Worm (Caenorhabditis elegans) whole organism, young adult: ENCODE data around the gene F21G4.6.

Source experiments
- B0336.3 ChIP-seq: fragments of 200-800 bp; sonication (Bioruptor generic); IDR thresholded peaks from 2 replicates; pipeline ENCODE4 v1.3.6; 2022; ENCODE audit warnings: missing genetic modification characterization, missing compliant biosample characterization
- C06A6.2 ChIP-seq: fragments of 200-800 bp; sonication (Bioruptor generic); conservative IDR thresholded peaks from 2 replicates; pipeline ENCODE4 v1.3.6; 2022; ENCODE audit warnings: missing genetic modification characterization, missing compliant biosample characterization
- F55B11.4 ChIP-seq: sonication (generic microtip); optimal IDR thresholded peaks from 2 replicates; lab custom pipeline; 2016; ENCODE audit warnings: missing compliant biosample characterization, missing genetic modification characterization, borderline replicate concordance; ENCODE audit not compliant: insufficient read depth
- Y56A3A.18 ChIP-seq: fragments of 200-800 bp; sonication (Bioruptor generic); IDR thresholded peaks from 2 replicates; pipeline ENCODE4 v1.3.6; 2022; ENCODE audit warnings: missing genetic modification reagents, missing genetic modification characterization, missing compliant biosample characterization
- Y79H2A.3 ChIP-seq: fragments of 200-800 bp; sonication (Bioruptor generic); conservative IDR thresholded peaks from 2 replicates; pipeline ENCODE4 v1.3.6; 2022; ENCODE audit warnings: missing genetic modification reagents, missing genetic modification characterization, missing compliant biosample characterization
- aptf-3 ChIP-seq: fragments of 200-800 bp; sonication (Bioruptor generic); IDR thresholded peaks from 2 replicates; pipeline ENCODE4 v1.3.6; 2022; ENCODE audit warnings: missing genetic modification characterization, missing compliant biosample characterization
- attf-3 ChIP-seq: fragments of 200-800 bp; sonication (Bioruptor generic); conservative IDR thresholded peaks from 2 replicates; pipeline ENCODE4 v1.3.6; 2022; ENCODE audit warnings: missing genetic modification reagents, missing genetic modification characterization, missing compliant biosample characterization
- attf-6 ChIP-seq: fragments of 200-800 bp; sonication (Bioruptor generic); IDR thresholded peaks from 2 replicates; pipeline ENCODE4 v1.3.6; 2022; ENCODE audit warnings: missing genetic modification reagents, missing genetic modification characterization, missing compliant biosample characterization
- cebp-2 ChIP-seq: fragments of 200-800 bp; sonication (Bioruptor generic); IDR thresholded peaks from 2 replicates; pipeline ENCODE4 v1.3.6; 2022; ENCODE audit warnings: missing genetic modification characterization, missing compliant biosample characterization
- ceh-91 ChIP-seq: fragments of 200-800 bp; sonication (Bioruptor generic); IDR thresholded peaks from 2 replicates; pipeline ENCODE4 v1.3.6; 2022; ENCODE audit warnings: missing genetic modification reagents, missing genetic modification characterization, missing compliant biosample characterization
- die-1 ChIP-seq: sonication (generic microtip); optimal IDR thresholded peaks from 2 replicates; lab custom pipeline; 2016; ENCODE audit warnings: missing genotype, mild to moderate bottlenecking, missing genetic modification characterization, missing compliant biosample characterization
- ekl-4 ChIP-seq: fragments of 200-800 bp; sonication (Bioruptor generic); IDR thresholded peaks from 2 replicates; pipeline ENCODE4 v1.3.6; 2022; ENCODE audit warnings: missing genetic modification reagents, missing genetic modification characterization, missing compliant biosample characterization
- hlh-12 ChIP-seq: sonication (generic microtip); optimal IDR thresholded peaks from 2 replicates; lab custom pipeline; 2016; ENCODE audit warnings: missing genetic modification characterization, missing compliant biosample characterization
- hmg-1.2 ChIP-seq: fragments of 200-800 bp; sonication (Bioruptor generic); IDR thresholded peaks from 2 replicates; pipeline ENCODE4 v1.3.6; 2022; ENCODE audit warnings: missing genetic modification reagents, missing genetic modification characterization, missing compliant biosample characterization
- lin-26 ChIP-seq: fragments of 200-800 bp; sonication (Bioruptor generic); IDR thresholded peaks from 2 replicates; pipeline ENCODE4 v1.3.6; 2022; ENCODE audit warnings: missing genetic modification reagents, missing genetic modification characterization, missing compliant biosample characterization
- lsy-27 ChIP-seq: sonication (generic microtip); optimal IDR thresholded peaks from 2 replicates; lab custom pipeline; 2017; ENCODE audit warnings: missing genetic modification characterization, mild to moderate bottlenecking, missing compliant biosample characterization, antibody characterized with exemption, missing genotype, borderline replicate concordance; ENCODE audit not compliant: insufficient read depth
- mes-4 ChIP-seq: sonication (generic microtip); optimal IDR thresholded peaks from 2 replicates; lab custom pipeline; 2016; ENCODE audit warnings: missing genotype, missing genetic modification characterization, missing compliant biosample characterization
- nfya-1 ChIP-seq: sonication (generic microtip); optimal IDR thresholded peaks from 2 replicates; lab custom pipeline; 2017; ENCODE audit warnings: antibody characterized with exemption, missing compliant biosample characterization, missing genetic modification characterization, borderline replicate concordance; ENCODE audit not compliant: insufficient read depth
- nhr-120 ChIP-seq: fragments of 200-800 bp; sonication (Bioruptor generic); IDR thresholded peaks from 2 replicates; pipeline ENCODE4 v1.3.6; 2022; ENCODE audit warnings: missing genetic modification characterization, missing compliant biosample characterization
- nhr-27 ChIP-seq: fragments of 200-800 bp; sonication (Bioruptor generic); optimal IDR thresholded peaks from 2 replicates; lab custom pipeline; 2018; ENCODE audit warnings: mild to moderate bottlenecking, missing genetic modification characterization, moderate library complexity, missing compliant biosample characterization
- nhr-80 ChIP-seq: sonication (generic microtip); optimal IDR thresholded peaks from 2 replicates; lab custom pipeline; 2016; ENCODE audit warnings: missing genetic modification characterization, missing compliant biosample characterization
- rec-8 ChIP-seq, 2 experiments: sonication (generic microtip); optimal IDR thresholded peaks; 2 replicates each; lab custom pipeline; 2016; ENCODE audit warnings: mild to moderate bottlenecking in 2 of 2, missing genetic modification characterization in 2 of 2, missing genetic modification reagents in 2 of 2, missing genotype in 2 of 2, missing biosample characterization in 1 of 2, missing compliant biosample characterization in 1 of 2, moderate library complexity in 1 of 2
- sdz-38 ChIP-seq: sonication (generic microtip); optimal IDR thresholded peaks from 2 replicates; lab custom pipeline; 2016; ENCODE audit warnings: missing genotype, missing genetic modification characterization, missing compliant biosample characterization
- snpc-3.4 ChIP-seq: sonication (generic microtip); optimal IDR thresholded peaks from 2 replicates; lab custom pipeline; 2017; ENCODE audit warnings: missing genetic modification characterization, mild to moderate bottlenecking, missing compliant biosample characterization, antibody characterized with exemption, moderate library complexity, missing genotype, missing genetic modification reagents
- tbx-9 ChIP-seq: sonication (generic microtip); optimal IDR thresholded peaks from 2 replicates; lab custom pipeline; 2016; ENCODE audit warnings: borderline replicate concordance, missing genetic modification characterization, inconsistent platforms, missing compliant biosample characterization
- unc-62 ChIP-seq: fragments of 150-350 bp; optimal IDR thresholded peaks from 2 replicates; lab custom pipeline; 2014; ENCODE audit warnings: missing biosample characterization, missing genetic modification reagents, missing genetic modification characterization
- ztf-26 ChIP-seq: sonication (generic microtip); optimal IDR thresholded peaks from 2 replicates; lab custom pipeline; 2017; ENCODE audit warnings: missing genetic modification characterization, missing compliant biosample characterization
- ztf-6 ChIP-seq: fragments of 200-800 bp; sonication (Bioruptor generic); IDR thresholded peaks from 2 replicates; pipeline ENCODE4 v1.3.6; 2022; ENCODE audit warnings: missing genetic modification reagents, missing genetic modification characterization, missing compliant biosample characterization

The F21G4.6 gene

DNA sequence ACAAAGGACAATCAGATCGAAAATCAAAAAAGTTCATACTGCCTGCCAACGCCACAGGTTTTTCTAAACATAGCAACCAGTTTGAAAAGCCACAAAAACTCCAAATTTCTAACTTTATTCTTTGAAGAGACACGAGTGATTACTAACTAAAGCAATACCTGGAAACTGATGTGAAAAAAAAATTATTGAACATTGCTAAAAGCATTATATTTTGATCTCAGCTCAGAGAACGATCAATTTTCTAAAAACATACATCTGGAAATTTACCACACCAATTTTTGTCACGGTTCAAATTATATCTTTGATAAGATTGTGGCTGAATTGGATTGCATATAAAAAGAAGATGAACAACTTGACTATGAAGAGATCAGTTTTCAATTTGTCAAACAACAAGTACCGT, 40.2 kb upstream of the F21G4.6 start:
- TF ChIP-seq aptf-3 (GFP tag; lab: Robert Waterston, UW): no peak
- TF ChIP-seq C06A6.2 (GFP tag; lab: Robert Waterston, UW): no peak
- TF ChIP-seq nhr-27 (tag; lab: Kevin White, UChicago): no peak
- TF ChIP-seq snpc-3.4 (tag; lab: Kevin White, UChicago): no peak
- TF ChIP-seq cebp-2 (GFP tag; lab: Robert Waterston, UW): no peak
- no peak for TF ChIP-seq rec-8 (tag; optimal IDR thresholded peaks at IDR 0.05; lab: Kevin White, UChicago)
- TF ChIP-seq die-1 (tag; lab: Kevin White, UChicago): no peak
- no peak for TF ChIP-seq lin-26
- no peak for TF ChIP-seq ztf-26 (tag; lab: Kevin White, UChicago)
- no peak for TF ChIP-seq F55B11.4 (tag; lab: Kevin White, UChicago)
- no peak for TF ChIP-seq ztf-6 (GFP tag; lab: Robert Waterston, UW)
- no peak for TF ChIP-seq unc-62 (GFP tag; lab: Kevin White, UChicago)
- no peak for TF ChIP-seq Y56A3A.18 (GFP tag; lab: Robert Waterston, UW)
- no peak for TF ChIP-seq tbx-9

DNA sequence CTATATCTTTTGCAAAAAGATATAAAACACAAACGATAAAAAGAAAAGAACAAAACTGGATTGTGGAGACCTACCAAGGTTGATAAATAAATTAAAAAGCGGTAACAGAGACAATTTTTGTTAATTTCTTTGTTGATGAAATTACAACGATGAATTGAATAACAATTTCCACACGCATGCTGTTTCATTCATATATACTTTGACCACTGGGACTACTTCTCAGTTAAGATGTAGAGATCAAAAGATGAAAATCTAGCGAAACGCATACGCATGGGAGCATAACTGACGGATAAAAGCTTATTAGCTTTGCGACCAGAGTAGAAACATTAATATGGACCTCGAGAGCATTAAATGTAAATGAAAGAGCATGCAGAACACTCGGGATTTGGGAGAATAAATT, 38.8 kb upstream of the F21G4.6 start:
- TF ChIP-seq nfya-1 (tag; lab: Kevin White, UChicago): no peak
- no peak for TF ChIP-seq B0336.3 (GFP tag; lab: Robert Waterston, UW)
- TF ChIP-seq, all 124 proteins: peak for 0

DNA sequence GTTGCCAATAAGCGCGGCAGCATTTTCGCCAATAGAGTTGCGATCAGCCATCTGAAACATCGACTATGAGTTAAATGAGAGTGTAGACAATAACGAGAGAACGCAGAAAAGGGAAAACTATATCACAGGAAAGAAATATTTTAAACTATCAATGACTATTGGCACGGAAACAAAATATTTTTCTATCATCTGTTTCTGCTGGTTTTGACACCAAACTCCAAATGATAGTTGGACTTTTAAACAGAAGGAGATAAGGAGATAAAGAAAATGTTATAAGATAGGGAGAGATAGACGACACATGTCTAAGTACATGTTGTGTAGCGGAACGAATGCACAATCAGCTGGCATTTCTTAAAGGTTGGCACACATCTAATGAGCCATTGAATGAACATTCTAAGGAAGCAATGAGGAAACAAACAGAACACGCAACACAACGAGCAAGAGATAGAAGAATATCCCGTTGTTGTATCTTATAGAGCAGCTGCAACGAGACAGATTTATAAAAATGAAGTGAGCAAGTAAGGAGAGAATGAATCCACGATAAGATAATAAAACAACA, 37.3 kb upstream of the F21G4.6 start, which contains the start of gene cysl-1:
cysl-1 (minus strand) TSS at position 51 of the 559 bp plus-strand sequence.
- TF ChIP-seq rec-8 (tag; optimal IDR thresholded peaks at IDR 0.05; lab: Kevin White, UChicago) (no peak), nhr-80 (tag; lab: Kevin White, UChicago) (no peak), hlh-12 (tag; lab: Kevin White, UChicago) (no peak), mes-4 (tag; lab: Kevin White, UChicago) (no peak), attf-6 (GFP tag; lab: Robert Waterston, UW) (no peak), ceh-91 (GFP tag; lab: Robert Waterston, UW) (no peak), ekl-4 (no peak)

DNA sequence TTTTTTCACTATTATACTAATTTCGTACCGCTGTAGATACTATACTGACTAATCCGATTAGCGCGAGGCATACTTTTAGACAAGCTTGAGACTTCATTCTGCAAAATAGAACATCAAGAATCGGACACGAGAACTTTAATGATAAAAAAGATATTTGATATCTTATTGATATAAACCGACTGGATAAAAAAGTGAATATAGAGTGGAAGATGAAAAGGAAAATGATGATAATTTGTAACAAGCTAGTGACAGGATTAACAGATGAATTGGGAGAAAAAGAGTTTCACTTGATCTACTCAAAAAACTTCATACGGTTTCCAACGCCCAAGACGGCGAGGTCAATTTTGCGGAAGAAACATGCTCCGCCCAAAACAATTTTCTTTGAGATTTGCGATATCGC, 31.7 kb upstream of the F21G4.6 start, which contains the start of gene nas-37:
nas-37 (minus strand) TSS at position 101 of the 400 bp plus-strand sequence.
- TF ChIP-seq sdz-38 (tag; lab: Kevin White, UChicago) (no peak), Y79H2A.3 (GFP tag; lab: Robert Waterston, UW) (no peak), nhr-120 (GFP tag; lab: Robert Waterston, UW) (no peak), attf-3 (GFP tag; lab: Robert Waterston, UW) (no peak)

DNA sequence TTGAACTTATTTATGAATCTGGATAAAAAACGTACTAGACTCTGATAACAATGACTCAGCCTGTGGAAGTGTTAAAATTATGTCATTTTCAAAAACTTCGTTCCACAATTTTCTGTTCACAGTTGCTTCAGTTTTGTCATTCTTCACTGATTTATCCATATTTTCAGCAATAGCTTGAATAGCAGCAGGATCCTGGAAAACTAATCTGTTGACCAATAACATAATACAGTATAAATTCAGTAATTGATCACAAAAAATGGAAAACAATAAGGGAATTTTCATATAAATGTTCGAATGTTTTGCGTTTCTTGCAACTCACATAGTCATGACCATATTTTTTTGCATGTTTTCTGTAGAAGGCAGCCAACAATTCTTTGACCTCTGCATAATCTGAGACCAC, 31.3 kb upstream of the F21G4.6 start:
- no peak for TF ChIP-seq lsy-27 (tag; lab: Kevin White, UChicago)

DNA sequence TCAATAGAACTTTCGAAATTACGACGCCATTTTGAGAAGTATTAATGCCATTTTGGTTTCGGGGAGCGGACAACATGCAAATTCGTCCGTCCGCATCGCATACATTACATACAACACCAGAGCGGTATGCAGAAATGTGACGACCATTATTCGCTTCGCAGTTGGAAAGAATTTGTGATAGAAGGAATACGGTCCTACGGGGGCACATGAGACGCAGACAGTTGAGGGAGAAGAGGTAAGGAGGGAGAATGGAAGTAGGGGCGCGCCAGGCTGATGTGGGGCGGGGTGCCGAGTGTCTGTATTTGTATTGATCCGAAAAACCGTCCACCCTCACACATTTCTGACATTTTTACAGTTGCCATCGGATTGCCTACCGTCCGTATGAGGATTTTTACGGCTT, 24.1 kb upstream of the F21G4.6 start:
- peak; percentile 16; the same call in 1 of the 2 replicates for TF ChIP-seq hmg-1.2 (GFP tag; lab: Robert Waterston, UW)
- no peak for TF ChIP-seq attf-6 (GFP tag; lab: Robert Waterston, UW)
- 0 out of 2 replicates have a peak, but pooled peaks have one; percentile 19 for TF ChIP-seq ekl-4
